Worm (Caenorhabditis elegans) whole organism, L4/young adult: Measurements from ENCODE around the gene klo-1.

Source experiments
- W03F9.2 ChIP-seq: fragments of 150-350 bp; optimal IDR thresholded peaks from 2 replicates; lab custom pipeline; 2014; ENCODE audit warnings: missing biosample characterization, missing genetic modification characterization
- dao-5 ChIP-seq: sonication (generic microtip); optimal IDR thresholded peaks from 2 replicates; lab custom pipeline; 2016; ENCODE audit warnings: missing genotype, missing genetic modification characterization, moderate library complexity, missing compliant biosample characterization
- him-1 ChIP-seq: sonication (generic microtip); optimal IDR thresholded peaks from 2 replicates; lab custom pipeline; 2016; ENCODE audit warnings: missing genotype, missing genetic modification reagents, missing genetic modification characterization, missing compliant biosample characterization

The klo-1 gene

ce11 chrIV:7726325-7726724, 21.7 kb downstream of the klo-1 start, which contains the start of gene C50F7.5:
C50F7.5 (plus strand) TSS chrIV:7726719.
- TF ChIP-seq W03F9.2 (tag; lab: Kevin White, UChicago) (no peak), dao-5 (tag; lab: Kevin White, UChicago) (no peak), him-1 (tag; lab: Kevin White, UChicago) (no peak)

DNA sequence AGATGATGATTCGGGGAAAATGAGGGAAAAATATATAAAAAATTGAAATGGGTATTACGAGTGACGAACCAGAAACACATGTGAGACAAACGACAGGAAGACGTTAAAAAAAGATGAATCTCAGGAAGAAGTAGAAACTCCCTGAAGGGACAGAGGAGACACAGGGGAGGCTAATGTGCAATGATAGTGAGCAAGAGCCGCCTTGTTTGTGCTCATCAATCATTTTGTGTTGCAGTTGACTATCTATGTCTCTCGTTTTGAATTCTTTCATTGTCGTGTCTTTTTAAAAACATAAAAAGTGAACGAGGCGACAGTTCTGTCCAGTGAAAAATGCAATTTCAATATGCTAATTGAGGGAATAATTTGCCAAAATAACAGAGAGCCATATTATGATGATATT, 23.1 kb downstream of the klo-1 start:
- no peak for TF ChIP-seq dao-5 (tag; lab: Kevin White, UChicago)
- TF ChIP-seq him-1 (tag; lab: Kevin White, UChicago) = no peak
- no peak for TF ChIP-seq W03F9.2 (tag; lab: Kevin White, UChicago)

DNA sequence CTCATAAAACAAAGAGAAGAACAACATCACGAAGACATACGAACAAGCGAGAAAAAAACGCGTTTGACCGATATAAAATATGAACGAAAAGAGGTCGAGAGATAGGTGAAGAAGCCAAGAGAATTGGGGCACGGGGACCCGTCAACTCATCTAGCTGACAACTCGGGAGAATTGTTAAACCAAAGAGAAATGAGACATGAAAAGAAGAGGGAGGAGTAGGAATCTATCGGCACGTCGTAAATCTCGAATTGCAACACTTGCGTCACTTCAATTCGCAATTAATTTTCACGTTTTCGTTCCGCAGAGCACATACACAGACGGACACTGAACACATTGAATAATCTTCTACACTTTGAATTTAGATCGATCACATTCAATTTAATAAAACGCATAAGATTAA, 24.5 kb downstream of the klo-1 start:
- TF ChIP-seq him-1 (tag; lab: Kevin White, UChicago) (no peak), dao-5 (tag; lab: Kevin White, UChicago) (no peak), W03F9.2 (tag; lab: Kevin White, UChicago) (no peak)

- TF ChIP-seq dao-5 (tag; lab: Kevin White, UChicago) = no peak
- TF ChIP-seq W03F9.2 (tag; lab: Kevin White, UChicago) = no peak
- no peak for TF ChIP-seq him-1 (tag; lab: Kevin White, UChicago)
Measured at ce11 chrIV:7722806-7723205, 25.2 kb downstream of the klo-1 start, which contains the start of gene C50F7.6. C50F7.6 (minus strand) TSS chrIV:7723199.

- no peak for TF ChIP-seq dao-5 (tag; lab: Kevin White, UChicago)
- no peak for TF ChIP-seq him-1 (tag; lab: Kevin White, UChicago)
- no peak for TF ChIP-seq W03F9.2 (tag; lab: Kevin White, UChicago)
Measured at ce11 chrIV:7717916-7718315, 30.1 kb downstream of the klo-1 start, which contains the start of gene F33D4.6. F33D4.6 (minus strand) TSS chrIV:7718016.

- TF ChIP-seq dao-5 (tag; lab: Kevin White, UChicago) = no peak
- no peak for TF ChIP-seq W03F9.2 (tag; lab: Kevin White, UChicago)
- TF ChIP-seq him-1 (tag; lab: Kevin White, UChicago) = no peak
Measured at ce11 chrIV:7712252-7712651, 35.8 kb downstream of the klo-1 start.

DNA sequence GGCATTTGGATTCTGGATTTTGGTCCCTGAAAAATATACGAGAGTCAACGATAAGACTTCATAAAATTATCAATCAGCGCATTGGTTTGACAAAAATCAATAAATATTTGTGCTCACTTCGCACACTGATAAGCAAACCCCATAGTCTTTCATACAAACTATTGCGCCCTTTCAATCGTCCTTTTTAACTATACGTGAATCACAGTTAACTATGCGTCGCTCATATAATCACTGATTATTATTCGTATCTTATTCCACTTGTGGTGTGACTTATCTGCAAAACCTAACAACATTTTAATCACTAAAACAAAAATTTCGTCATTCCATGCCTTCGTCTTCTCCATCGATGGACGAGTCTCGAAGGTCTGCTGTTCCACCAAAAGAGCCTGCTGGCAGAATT, 37.2 kb downstream of the klo-1 start, which contains the start of gene nhr-8:
Gene nhr-8, plus strand, starts transcription at position 160 of the 400 bp plus-strand sequence.
- TF ChIP-seq dao-5 (tag; lab: Kevin White, UChicago) (no peak), him-1 (tag; lab: Kevin White, UChicago) (no peak), W03F9.2 (tag; lab: Kevin White, UChicago) (no peak)

DNA sequence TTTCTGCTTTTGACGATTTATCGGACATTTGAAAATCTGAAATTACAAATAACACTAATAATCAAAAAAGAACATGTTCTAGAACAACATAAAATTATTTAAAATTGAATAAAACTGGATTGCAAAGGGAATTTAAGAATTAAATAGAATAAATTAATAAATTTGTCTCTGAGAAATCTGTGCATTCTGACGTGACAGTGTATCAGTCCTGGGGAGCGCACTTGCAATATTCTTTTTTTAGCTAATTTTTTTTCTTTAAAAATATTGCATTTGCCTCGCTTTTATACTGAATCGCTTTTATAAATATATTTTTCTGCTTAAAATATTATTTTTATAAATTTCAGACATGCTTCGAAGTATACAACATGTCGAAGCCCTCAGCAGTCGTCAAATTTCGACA, 38.3 kb downstream of the klo-1 start, which contains the start of the genes mrpl-1, emc-6 and mrps-24:
Gene mrpl-1, minus strand, starts transcription at position 1 of the 400 bp plus-strand sequence.
Gene emc-6, minus strand, starts transcription at position 36 of the 400 bp plus-strand sequence.
Gene mrps-24, plus strand, starts transcription at position 345 of the 400 bp plus-strand sequence.
- TF ChIP-seq W03F9.2 (tag; lab: Kevin White, UChicago) (peak; percentile 92), dao-5 (tag; lab: Kevin White, UChicago) (no peak), him-1 (tag; lab: Kevin White, UChicago) (no peak)

DNA sequence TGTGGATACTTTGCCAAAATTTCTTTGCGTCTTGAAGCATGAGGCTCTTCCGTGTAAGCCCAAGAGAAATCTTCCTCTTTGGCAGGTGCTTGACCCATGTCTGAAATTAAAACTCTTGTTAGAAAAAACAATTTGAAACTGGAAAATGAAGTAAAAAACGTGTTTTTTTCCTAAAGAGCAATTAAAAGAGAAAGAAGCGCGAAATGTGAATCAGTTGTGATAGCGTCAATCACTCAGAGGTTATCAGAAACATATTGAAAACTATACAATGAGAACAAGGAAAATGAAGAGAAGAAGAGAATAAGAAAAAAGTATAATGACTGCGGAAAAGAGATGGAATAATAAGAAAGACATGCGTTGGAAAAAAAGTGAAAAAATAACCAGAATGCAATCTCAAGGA, 41.2 kb downstream of the klo-1 start, which contains the start of gene F33D4.4:
Gene F33D4.4, minus strand, starts transcription at position 101 of the 400 bp plus-strand sequence.
- TF ChIP-seq him-1 (tag; lab: Kevin White, UChicago) = no peak
- TF ChIP-seq W03F9.2 (tag; lab: Kevin White, UChicago) = no peak
- TF ChIP-seq dao-5 (tag; lab: Kevin White, UChicago) = no peak

- TF ChIP-seq him-1 (tag; lab: Kevin White, UChicago) = no peak
- no peak for TF ChIP-seq W03F9.2 (tag; lab: Kevin White, UChicago)
- TF ChIP-seq dao-5 (tag; lab: Kevin White, UChicago) = no peak
Measured at ce11 chrIV:7698320-7698719, 49.7 kb downstream of the klo-1 start, which contains the start of gene flp-13. flp-13 (minus strand) TSS chrIV:7698420.
